Worm (Caenorhabditis elegans) whole organism, L1 larva: ENCODE measurements around the gene smrd-1.

Source experiments
- C04F5.9 ChIP-seq: sonication (generic microtip); optimal IDR thresholded peaks from 2 replicates; lab custom pipeline; 2016; ENCODE audit warnings: missing genetic modification characterization, missing compliant biosample characterization
- C34B4.2 ChIP-seq: sonication (generic microtip); optimal IDR thresholded peaks from 2 replicates; lab custom pipeline; 2017; ENCODE audit warnings: mild to moderate bottlenecking, missing genetic modification characterization, missing compliant biosample characterization
- Y116A8C.19 ChIP-seq: sonication (generic microtip); optimal IDR thresholded peaks from 2 replicates; lab custom pipeline; 2016; ENCODE audit warnings: missing compliant biosample characterization, missing genetic modification characterization, borderline replicate concordance
- aha-1 ChIP-seq: fragments of 150-350 bp; optimal IDR thresholded peaks from 2 replicates; lab custom pipeline; 2014; ENCODE audit warnings: missing biosample characterization, missing genetic modification characterization
- aly-2 ChIP-seq: fragments of 150-350 bp; optimal IDR thresholded peaks from 2 replicates; lab custom pipeline; 2014; ENCODE audit warnings: missing biosample characterization, missing genetic modification characterization
- blmp-1 ChIP-seq: fragments of 150-350 bp; optimal IDR thresholded peaks from 2 replicates; lab custom pipeline; 2014; ENCODE audit warnings: missing biosample characterization, missing genetic modification characterization
- ceh-8 ChIP-seq: fragments of 200-800 bp; sonication (Bioruptor generic); optimal IDR thresholded peaks from 2 replicates; lab custom pipeline; 2018; ENCODE audit warnings: mild to moderate bottlenecking, missing genetic modification characterization, moderate library complexity, missing compliant biosample characterization
- ceh-82 ChIP-seq, 3 experiments: fragments of 150-350 bp in 1 of 3; sonication (generic microtip) in 2 of 3; optimal IDR thresholded peaks; 2 replicates each; lab custom pipeline; 2014 to 2017; ENCODE audit warnings: missing biosample characterization in 3 of 3, missing genetic modification characterization in 3 of 3
- ceh-90 ChIP-seq: sonication (generic microtip); optimal IDR thresholded peaks from 2 replicates; lab custom pipeline; 2016; ENCODE audit warnings: missing genetic modification characterization, missing compliant biosample characterization
- ces-1 ChIP-seq: fragments of 150-350 bp; optimal IDR thresholded peaks from 2 replicates; lab custom pipeline; 2014; ENCODE audit warnings: missing biosample characterization, missing genetic modification reagents, missing genetic modification characterization
- dpl-1 ChIP-seq, 3 experiments: fragments of 150-350 bp in 2 of 3; sonication (generic microtip) in 1 of 3; optimal IDR thresholded peaks; 2 replicates each; lab custom pipeline; 2014 to 2017; ENCODE audit warnings: missing biosample characterization in 3 of 3, missing genetic modification characterization in 3 of 3, missing genetic modification reagents in 3 of 3
- dsc-1 ChIP-seq: sonication (generic microtip); optimal IDR thresholded peaks from 2 replicates; lab custom pipeline; 2016; ENCODE audit warnings: mild to moderate bottlenecking, missing genetic modification characterization, missing compliant biosample characterization
- efl-1 ChIP-seq, 4 experiments: fragments of 150-350 bp; optimal IDR thresholded peaks in 3 of 4; peaks in 1 of 4; 1 replicate in 1 of 4; 2 replicates in 3 of 4; lab custom pipeline; 2014; ENCODE audit warnings: missing biosample characterization in 2 of 4, missing genetic modification characterization in 2 of 4, missing genetic modification reagents in 2 of 4
- efl-3 ChIP-seq: fragments of 200-800 bp; sonication (Bioruptor generic); optimal IDR thresholded peaks from 2 replicates; lab custom pipeline; 2018; ENCODE audit warnings: mild to moderate bottlenecking, missing genetic modification characterization, missing compliant biosample characterization
- elt-2 ChIP-seq: sonication (generic microtip); optimal IDR thresholded peaks from 2 replicates; lab custom pipeline; 2016; ENCODE audit warnings: missing genetic modification characterization, mild to moderate bottlenecking, inconsistent platforms, missing compliant biosample characterization, missing genetic modification reagents
- elt-3 ChIP-seq, 6 experiments: fragments of 150-350 bp in 1 of 6; sonication (generic microtip); optimal IDR thresholded peaks; 2 replicates each; lab custom pipeline; 2017 to 2018; ENCODE audit warnings: missing biosample characterization in 6 of 6, missing genetic modification characterization in 6 of 6, inconsistent platforms in 1 of 6
- fkh-10 ChIP-seq: sonication (generic microtip); optimal IDR thresholded peaks from 2 replicates; lab custom pipeline; 2017; ENCODE audit warnings: missing biosample characterization, missing genetic modification reagents, missing genetic modification characterization
- fkh-4 ChIP-seq: sonication (generic microtip); optimal IDR thresholded peaks from 2 replicates; lab custom pipeline; 2016; ENCODE audit warnings: missing compliant biosample characterization, missing genetic modification characterization, borderline replicate concordance
- fkh-8 ChIP-seq: sonication (generic microtip); optimal IDR thresholded peaks from 2 replicates; lab custom pipeline; 2016; ENCODE audit warnings: mild to moderate bottlenecking, missing genetic modification characterization, missing compliant biosample characterization
- fos-1 ChIP-seq: fragments of 150-350 bp; optimal IDR thresholded peaks from 2 replicates; lab custom pipeline; 2014; ENCODE audit warnings: missing biosample characterization, missing genetic modification characterization
- irx-1 ChIP-seq: sonication (generic microtip); optimal IDR thresholded peaks from 2 replicates; lab custom pipeline; 2016; ENCODE audit warnings: missing genetic modification characterization, missing compliant biosample characterization
- isw-1 ChIP-seq: fragments of 200-800 bp; sonication (Bioruptor generic); IDR thresholded peaks from 2 replicates; pipeline ENCODE4 v1.3.6; 2022; ENCODE audit warnings: missing genetic modification characterization, missing compliant biosample characterization
- jun-1 ChIP-seq: fragments of 150-350 bp; optimal IDR thresholded peaks from 2 replicates; lab custom pipeline; 2014; ENCODE audit warnings: missing biosample characterization, missing genetic modification reagents, missing genetic modification characterization
- lin-14 ChIP-seq: fragments of 200-800 bp; sonication (Bioruptor generic); optimal IDR thresholded peaks from 2 replicates; lab custom pipeline; 2018; ENCODE audit warnings: mild to moderate bottlenecking, missing genetic modification characterization, moderate library complexity, missing compliant biosample characterization
- lin-35 ChIP-seq, 2 experiments: fragments of 150-350 bp; optimal IDR thresholded peaks; 2 replicates each; lab custom pipeline; 2014; ENCODE audit warnings: missing biosample characterization in 2 of 2, missing genetic modification characterization in 2 of 2, missing genetic modification reagents in 2 of 2
- lin-39 ChIP-seq: fragments of 150-350 bp; optimal IDR thresholded peaks from 2 replicates; lab custom pipeline; 2014; ENCODE audit warnings: missing biosample characterization, missing genetic modification reagents, missing genetic modification characterization
- lir-3 ChIP-seq: sonication (generic microtip); optimal IDR thresholded peaks from 2 replicates; lab custom pipeline; 2016; ENCODE audit warnings: mild to moderate bottlenecking, missing genetic modification characterization, moderate library complexity, missing compliant biosample characterization; ENCODE audit not compliant: poor library complexity
- mab-9 ChIP-seq: fragments of 200-800 bp; sonication (Bioruptor generic); IDR thresholded peaks from 2 replicates; pipeline ENCODE4 v1.3.6; 2022; ENCODE audit warnings: missing genetic modification reagents, missing genetic modification characterization, missing compliant biosample characterization
- mef-2 ChIP-seq: fragments of 150-350 bp; optimal IDR thresholded peaks from 2 replicates; lab custom pipeline; 2014; ENCODE audit warnings: missing biosample characterization, missing genetic modification characterization
- mep-1 ChIP-seq: fragments of 150-350 bp; optimal IDR thresholded peaks from 2 replicates; lab custom pipeline; 2014; ENCODE audit warnings: missing biosample characterization, missing genetic modification characterization
- nhr-11 ChIP-seq: fragments of 150-350 bp; optimal IDR thresholded peaks from 2 replicates; lab custom pipeline; 2014; ENCODE audit warnings: missing biosample characterization, missing genetic modification characterization
- nhr-20 ChIP-seq: sonication (generic microtip); optimal IDR thresholded peaks from 2 replicates; lab custom pipeline; 2016; ENCODE audit warnings: mild to moderate bottlenecking, missing genetic modification characterization, missing compliant biosample characterization
- nhr-237 ChIP-seq: fragments of 150-350 bp; optimal IDR thresholded peaks from 2 replicates; lab custom pipeline; 2014; ENCODE audit warnings: missing biosample characterization, missing genetic modification characterization
- nhr-47 ChIP-seq: sonication (generic microtip); optimal IDR thresholded peaks from 2 replicates; lab custom pipeline; 2016; ENCODE audit warnings: mild to moderate bottlenecking, missing genetic modification characterization, moderate library complexity, missing compliant biosample characterization
- nhr-71 ChIP-seq: sonication (generic microtip); optimal IDR thresholded peaks from 2 replicates; lab custom pipeline; 2016; ENCODE audit warnings: mild to moderate bottlenecking, missing genetic modification characterization, moderate library complexity, missing compliant biosample characterization
- nhr-76 ChIP-seq: sonication (generic microtip); optimal IDR thresholded peaks from 2 replicates; lab custom pipeline; 2017; ENCODE audit warnings: missing biosample characterization, missing genetic modification characterization
- nhr-85 ChIP-seq: sonication (generic microtip); peaks from one replicate; lab custom pipeline; 2016; ENCODE audit warnings: missing genetic modification characterization, inconsistent platforms, missing compliant biosample characterization
- snu-23 ChIP-seq: sonication (generic microtip); optimal IDR thresholded peaks from 2 replicates; lab custom pipeline; 2016; ENCODE audit warnings: missing genetic modification characterization, missing compliant biosample characterization
- sox-4 ChIP-seq: sonication (generic microtip); optimal IDR thresholded peaks from 2 replicates; lab custom pipeline; 2016; ENCODE audit warnings: missing genetic modification characterization, missing compliant biosample characterization
- tbx-2 ChIP-seq: sonication (generic microtip); optimal IDR thresholded peaks from 2 replicates; lab custom pipeline; 2016; ENCODE audit warnings: missing genetic modification characterization, missing compliant biosample characterization
- tlp-1 ChIP-seq: fragments of 150-350 bp; optimal IDR thresholded peaks from 2 replicates; lab custom pipeline; 2014; ENCODE audit warnings: missing biosample characterization, missing genetic modification characterization
- unc-30 ChIP-seq: sonication (generic microtip); optimal IDR thresholded peaks from 2 replicates; lab custom pipeline; 2017; ENCODE audit warnings: missing biosample characterization, missing genetic modification characterization
- unc-62 ChIP-seq: fragments of 150-350 bp; optimal IDR thresholded peaks from 2 replicates; lab custom pipeline; 2014; ENCODE audit warnings: missing biosample characterization, missing genetic modification reagents, missing genetic modification characterization
- unc-86 ChIP-seq: sonication (generic microtip); optimal IDR thresholded peaks from 2 replicates; lab custom pipeline; 2016; ENCODE audit warnings: missing genetic modification characterization, missing compliant biosample characterization
- unc-98 ChIP-seq: fragments of 200-800 bp; sonication (Bioruptor generic); IDR thresholded peaks from 2 replicates; pipeline ENCODE4 v1.3.6; 2022; ENCODE audit warnings: missing genetic modification characterization, missing compliant biosample characterization
- ztf-11 ChIP-seq, 2 experiments: sonication (generic microtip); optimal IDR thresholded peaks; 2 replicates each; lab custom pipeline; 2016 to 2017; ENCODE audit warnings: missing genetic modification characterization in 2 of 2, missing biosample characterization in 1 of 2, missing compliant biosample characterization in 1 of 2
- ztf-4 ChIP-seq: fragments of 150-350 bp; optimal IDR thresholded peaks from 2 replicates; lab custom pipeline; 2014; ENCODE audit warnings: missing biosample characterization, missing genetic modification characterization

Gene smrd-1

DNA sequence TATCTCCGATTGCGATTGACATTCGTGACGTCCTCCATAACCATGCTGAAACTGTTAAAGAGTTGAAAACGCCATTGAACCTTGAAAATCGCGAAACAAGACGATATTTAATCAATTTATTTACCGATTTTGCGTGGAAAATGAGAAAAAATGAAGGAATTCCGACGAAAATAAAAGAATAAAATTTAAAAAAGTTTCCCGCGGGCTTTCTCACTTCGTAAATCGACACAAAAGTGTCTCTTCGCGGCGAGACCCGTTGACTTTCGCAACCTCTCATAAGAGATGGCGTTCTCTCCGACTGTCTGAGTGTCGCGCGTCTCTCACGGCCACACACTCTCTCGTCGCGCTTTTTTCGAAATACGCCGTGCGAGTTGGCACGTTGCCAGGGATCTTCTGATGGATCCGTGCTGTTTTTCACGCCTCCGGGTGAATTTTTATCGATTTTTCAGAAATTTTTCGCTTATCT is 28.6 kb downstream of the smrd-1 start, which contains the start of gene hat-1 (continued):
- TF ChIP-seq ceh-8 (GFP tag; lab: Kevin White, UChicago) (peak; percentile 88), fos-1 (tag; lab: Kevin White, UChicago) (peak; percentile 92), isw-1 (GFP tag; lab: Robert Waterston, UW) (peak; percentile 98), lir-3 (no peak), mef-2 (tag; lab: Kevin White, UChicago) (peak; percentile 82), ztf-4 (peak; percentile 90), ces-1 (no peak), fkh-10 (peak; percentile 86), unc-62 (GFP tag; lab: Kevin White, UChicago) (no peak), Y116A8C.19 (no peak), sox-4 (peak; percentile 83), nhr-237 (tag; lab: Kevin White, UChicago) (peak; percentile 83), nhr-20 (peak; percentile 97), aha-1 (tag; lab: Kevin White, UChicago) (peak; percentile 86), dsc-1 (tag; lab: Kevin White, UChicago) (peak; percentile 96), unc-98 (GFP tag; lab: Robert Waterston, UW) (peak; percentile 66; the same call in 1 of the 2 replicates), efl-1 (optimal IDR thresholded peaks at IDR 0.05; lab: Kevin White, UChicago) (peak; percentile 95 to 97), efl-1 (GFP tag; optimal IDR thresholded peaks at IDR 0.05 in 1 of 2; lab: Kevin White, UChicago) (peak; percentile 90 to 99), blmp-1 (tag; lab: Kevin White, UChicago) (peak; percentile 82), ceh-82 (tag; optimal IDR thresholded peaks at IDR 0.05; lab: Kevin White, UChicago) (peak; percentile 95 to 97 (median 96)), unc-30 (tag; lab: Kevin White, UChicago) (no peak), nhr-85 (tag; lab: Kevin White, UChicago) (peak; percentile 99), fkh-4 (tag; lab: Kevin White, UChicago) (peak; percentile 76), tlp-1 (tag; lab: Kevin White, UChicago) (no peak), efl-3 (GFP tag; lab: Kevin White, UChicago) (peak; percentile 54), tbx-2 (tag; lab: Kevin White, UChicago) (peak; percentile 97), irx-1 (tag; lab: Kevin White, UChicago) (peak; percentile 94), lin-14 (peak; percentile 98), ztf-11 (tag; optimal IDR thresholded peaks at IDR 0.05; lab: Kevin White, UChicago) (peak in 1 of 2 experiments; percentile 80), nhr-76 (tag; lab: Kevin White, UChicago) (no peak), dpl-1 (GFP tag; optimal IDR thresholded peaks at IDR 0.05; lab: Kevin White, UChicago) (peak; percentile 92 to 95 (median 94)), nhr-11 (tag; lab: Kevin White, UChicago) (peak; percentile 91), aly-2 (tag; lab: Kevin White, UChicago) (peak; percentile 71), lin-39 (tag; lab: Kevin White, UChicago) (peak; percentile 95), jun-1 (peak; percentile 95), elt-2 (tag; lab: Kevin White, UChicago) (peak; percentile 85)

ce11 chrIII:10404918-10405317 is 30.9 kb downstream of the smrd-1 start, which contains the start of the genes M03C11.3 and chl-1:
M03C11.3 (plus strand) TSS chrIII:10405070.
chl-1 (minus strand) TSS chrIII:10405240.
- no peak for TF ChIP-seq mep-1 (tag; lab: Kevin White, UChicago)
- no peak for TF ChIP-seq ztf-11 (tag; optimal IDR thresholded peaks at IDR 0.05; lab: Kevin White, UChicago)
- no peak for TF ChIP-seq efl-1 (optimal IDR thresholded peaks at IDR 0.05; lab: Kevin White, UChicago)
- TF ChIP-seq efl-1 (GFP tag; optimal IDR thresholded peaks at IDR 0.05 in 1 of 2; lab: Kevin White, UChicago), result peak in 1 of 2 experiments; percentile 91
- TF ChIP-seq mab-9, result no peak
- no peak for TF ChIP-seq fos-1 (tag; lab: Kevin White, UChicago)
- no peak for TF ChIP-seq isw-1 (GFP tag; lab: Robert Waterston, UW)

DNA sequence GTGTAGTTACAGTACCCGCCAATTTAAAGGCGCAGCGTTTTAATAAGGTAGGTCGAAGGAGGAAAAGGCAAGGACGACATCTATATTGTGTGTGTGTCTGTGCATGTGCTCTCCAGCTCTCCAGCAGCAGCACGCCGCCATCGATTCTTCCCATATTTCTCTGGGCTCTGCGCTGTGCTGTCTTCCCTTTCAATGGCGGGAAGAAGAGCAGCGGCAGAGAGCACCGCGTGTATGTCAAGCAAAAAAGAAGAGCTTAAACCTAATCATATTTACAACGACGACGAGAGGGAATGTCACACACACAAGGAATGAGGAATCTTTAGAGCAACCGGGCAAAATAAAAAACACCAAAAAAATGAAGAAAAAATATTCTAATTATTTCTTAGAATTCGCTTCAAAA is 36.9 kb downstream of the smrd-1 start:
- TF ChIP-seq nhr-71 (tag; lab: Kevin White, UChicago), result peak; percentile 35
- TF ChIP-seq C04F5.9 (tag; lab: Kevin White, UChicago), result no peak
- TF ChIP-seq dpl-1 (GFP tag; optimal IDR thresholded peaks at IDR 0.05; lab: Kevin White, UChicago), result peak in 1 of 3 experiments; percentile 49
- TF ChIP-seq fos-1 (tag; lab: Kevin White, UChicago), result no peak
- TF ChIP-seq fkh-10, result peak; percentile 29
- TF ChIP-seq unc-86 (tag; lab: Kevin White, UChicago), result peak; percentile 20
- no peak for TF ChIP-seq unc-62 (GFP tag; lab: Kevin White, UChicago)
- no peak for TF ChIP-seq ceh-90 (tag; lab: Kevin White, UChicago)
- TF ChIP-seq lin-35 (GFP tag; optimal IDR thresholded peaks at IDR 0.05; lab: Kevin White, UChicago), result peak in 1 of 2 experiments; percentile 34
- TF ChIP-seq lin-39 (tag; lab: Kevin White, UChicago), result no peak
- TF ChIP-seq fkh-8 (tag; lab: Kevin White, UChicago), result peak; percentile 18
- TF ChIP-seq nhr-85 (tag; lab: Kevin White, UChicago), result no peak
- TF ChIP-seq elt-3 (tag; optimal IDR thresholded peaks at IDR 0.05; lab: Kevin White, UChicago), result no peak
- no peak for TF ChIP-seq C34B4.2 (tag; lab: Kevin White, UChicago)
- peak; percentile 79 for TF ChIP-seq lin-14
- TF ChIP-seq efl-1 (optimal IDR thresholded peaks at IDR 0.05; lab: Kevin White, UChicago), result peak; percentile 15 to 35
- no peak for TF ChIP-seq efl-1 (GFP tag; optimal IDR thresholded peaks at IDR 0.05 in 1 of 2; lab: Kevin White, UChicago)
- peak; percentile 24 for TF ChIP-seq snu-23 (GFP tag; lab: Kevin White, UChicago)
- peak; percentile 33 for TF ChIP-seq nhr-47 (tag; lab: Kevin White, UChicago)
- TF ChIP-seq tlp-1 (tag; lab: Kevin White, UChicago), result no peak
- peak in 2 of 3 experiments; percentile 15 to 64 for TF ChIP-seq ceh-82 (tag; optimal IDR thresholded peaks at IDR 0.05; lab: Kevin White, UChicago)
